Worm (Caenorhabditis elegans) whole organism, L1 larva: ENCODE results near the gene tab-1.
A peak's percentile ranks its signal among the peaks of the same experiment; 100 is the strongest.

ENCODE experiments used
- C04F5.9 ChIP-seq: sonication (generic microtip); optimal IDR thresholded peaks from 2 replicates; lab custom pipeline; 2016; ENCODE audit warnings: missing genetic modification characterization, missing compliant biosample characterization
- C34B4.2 ChIP-seq: sonication (generic microtip); optimal IDR thresholded peaks from 2 replicates; lab custom pipeline; 2017; ENCODE audit warnings: mild to moderate bottlenecking, missing genetic modification characterization, missing compliant biosample characterization
- F16B12.6 ChIP-seq: fragments of 150-350 bp; optimal IDR thresholded peaks from 2 replicates; lab custom pipeline; 2014; ENCODE audit warnings: missing biosample characterization, missing genetic modification characterization
- aha-1 ChIP-seq: fragments of 150-350 bp; optimal IDR thresholded peaks from 2 replicates; lab custom pipeline; 2014; ENCODE audit warnings: missing biosample characterization, missing genetic modification characterization
- alr-1 ChIP-seq: fragments of 200-800 bp; sonication (Bioruptor generic); optimal IDR thresholded peaks from 2 replicates; lab custom pipeline; 2018; ENCODE audit warnings: borderline replicate concordance, mild to moderate bottlenecking, missing genetic modification characterization, missing compliant biosample characterization
- aly-2 ChIP-seq: fragments of 150-350 bp; optimal IDR thresholded peaks from 2 replicates; lab custom pipeline; 2014; ENCODE audit warnings: missing biosample characterization, missing genetic modification characterization
- ceh-63 ChIP-seq: fragments of 200-800 bp; sonication (Bioruptor generic); optimal IDR thresholded peaks from 2 replicates; lab custom pipeline; 2018; ENCODE audit warnings: mild to moderate bottlenecking, missing genetic modification characterization, missing compliant biosample characterization
- ceh-88 ChIP-seq: fragments of 200-800 bp; sonication (Bioruptor generic); IDR thresholded peaks from 2 replicates; pipeline ENCODE4 v1.3.6; 2022; ENCODE audit warnings: missing genetic modification characterization, missing compliant biosample characterization
- ces-1 ChIP-seq: fragments of 150-350 bp; optimal IDR thresholded peaks from 2 replicates; lab custom pipeline; 2014; ENCODE audit warnings: missing biosample characterization, missing genetic modification reagents, missing genetic modification characterization
- dpl-1 ChIP-seq, 3 experiments: fragments of 150-350 bp in 2 of 3; sonication (generic microtip) in 1 of 3; optimal IDR thresholded peaks; 2 replicates each; lab custom pipeline; 2014 to 2017; ENCODE audit warnings: missing biosample characterization in 3 of 3, missing genetic modification characterization in 3 of 3, missing genetic modification reagents in 3 of 3
- efl-1 ChIP-seq, 4 experiments: fragments of 150-350 bp; optimal IDR thresholded peaks in 3 of 4; peaks in 1 of 4; 1 replicate in 1 of 4; 2 replicates in 3 of 4; lab custom pipeline; 2014; ENCODE audit warnings: missing biosample characterization in 2 of 4, missing genetic modification characterization in 2 of 4, missing genetic modification reagents in 2 of 4
- egl-13 ChIP-seq: sonication (generic microtip); optimal IDR thresholded peaks from 2 replicates; lab custom pipeline; 2016; ENCODE audit warnings: missing genotype, missing genetic modification reagents, missing genetic modification characterization, missing compliant biosample characterization
- elt-2 ChIP-seq: sonication (generic microtip); optimal IDR thresholded peaks from 2 replicates; lab custom pipeline; 2016; ENCODE audit warnings: missing genetic modification characterization, mild to moderate bottlenecking, inconsistent platforms, missing compliant biosample characterization, missing genetic modification reagents
- elt-3 ChIP-seq, 6 experiments: fragments of 150-350 bp in 1 of 6; sonication (generic microtip); optimal IDR thresholded peaks; 2 replicates each; lab custom pipeline; 2017 to 2018; ENCODE audit warnings: missing biosample characterization in 6 of 6, missing genetic modification characterization in 6 of 6, inconsistent platforms in 1 of 6
- fkh-4 ChIP-seq: sonication (generic microtip); optimal IDR thresholded peaks from 2 replicates; lab custom pipeline; 2016; ENCODE audit warnings: missing compliant biosample characterization, missing genetic modification characterization, borderline replicate concordance
- fos-1 ChIP-seq: fragments of 150-350 bp; optimal IDR thresholded peaks from 2 replicates; lab custom pipeline; 2014; ENCODE audit warnings: missing biosample characterization, missing genetic modification characterization
- grh-1 ChIP-seq: fragments of 200-800 bp; sonication (Bioruptor generic); IDR thresholded peaks from 2 replicates; pipeline ENCODE4 v1.3.6; 2022; ENCODE audit warnings: missing genetic modification reagents, missing genetic modification characterization, missing compliant biosample characterization
- hlh-17 ChIP-seq: fragments of 200-800 bp; sonication (Bioruptor generic); optimal IDR thresholded peaks from 2 replicates; lab custom pipeline; 2018; ENCODE audit warnings: missing genetic modification characterization, mild to moderate bottlenecking, missing compliant biosample characterization, moderate library complexity, borderline replicate concordance
- isw-1 ChIP-seq: fragments of 200-800 bp; sonication (Bioruptor generic); IDR thresholded peaks from 2 replicates; pipeline ENCODE4 v1.3.6; 2022; ENCODE audit warnings: missing genetic modification characterization, missing compliant biosample characterization
- lin-13 ChIP-seq: fragments of 150-350 bp; optimal IDR thresholded peaks from 2 replicates; lab custom pipeline; 2014; ENCODE audit warnings: missing biosample characterization, missing genetic modification reagents, missing genetic modification characterization
- lin-15B ChIP-seq: fragments of 150-350 bp; sonication (generic microtip); optimal IDR thresholded peaks from 3 replicates; lab custom pipeline; 2014; ENCODE audit warnings: missing biosample characterization, missing genetic modification characterization
- lin-39 ChIP-seq: fragments of 150-350 bp; optimal IDR thresholded peaks from 2 replicates; lab custom pipeline; 2014; ENCODE audit warnings: missing biosample characterization, missing genetic modification reagents, missing genetic modification characterization
- lsy-2 ChIP-seq, 2 experiments: fragments of 150-350 bp; optimal IDR thresholded peaks; 2 replicates each; lab custom pipeline; 2014; ENCODE audit warnings: missing biosample characterization in 2 of 2, missing genetic modification characterization in 2 of 2
- mef-2 ChIP-seq: fragments of 150-350 bp; optimal IDR thresholded peaks from 2 replicates; lab custom pipeline; 2014; ENCODE audit warnings: missing biosample characterization, missing genetic modification characterization
- mep-1 ChIP-seq: fragments of 150-350 bp; optimal IDR thresholded peaks from 2 replicates; lab custom pipeline; 2014; ENCODE audit warnings: missing biosample characterization, missing genetic modification characterization
- nhr-11 ChIP-seq: fragments of 150-350 bp; optimal IDR thresholded peaks from 2 replicates; lab custom pipeline; 2014; ENCODE audit warnings: missing biosample characterization, missing genetic modification characterization
- nhr-20 ChIP-seq: sonication (generic microtip); optimal IDR thresholded peaks from 2 replicates; lab custom pipeline; 2016; ENCODE audit warnings: mild to moderate bottlenecking, missing genetic modification characterization, missing compliant biosample characterization
- nhr-71 ChIP-seq: sonication (generic microtip); optimal IDR thresholded peaks from 2 replicates; lab custom pipeline; 2016; ENCODE audit warnings: mild to moderate bottlenecking, missing genetic modification characterization, moderate library complexity, missing compliant biosample characterization
- nhr-77 ChIP-seq: fragments of 150-350 bp; optimal IDR thresholded peaks from 2 replicates; lab custom pipeline; 2014; ENCODE audit warnings: missing biosample characterization, missing genetic modification characterization
- nhr-84 ChIP-seq: sonication (generic microtip); optimal IDR thresholded peaks from 2 replicates; lab custom pipeline; 2017; ENCODE audit warnings: missing biosample characterization, missing genetic modification characterization
- nhr-85 ChIP-seq: sonication (generic microtip); peaks from one replicate; lab custom pipeline; 2016; ENCODE audit warnings: missing genetic modification characterization, inconsistent platforms, missing compliant biosample characterization
- nhr-90 ChIP-seq: sonication (generic microtip); optimal IDR thresholded peaks from 2 replicates; lab custom pipeline; 2016; ENCODE audit warnings: mild to moderate bottlenecking, missing genetic modification characterization, missing compliant biosample characterization; ENCODE audit not compliant: poor library complexity
- pag-3 ChIP-seq: sonication (generic microtip); optimal IDR thresholded peaks from 2 replicates; lab custom pipeline; 2017; ENCODE audit warnings: missing genetic modification characterization, mild to moderate bottlenecking, missing compliant biosample characterization, antibody characterized with exemption, borderline replicate concordance; ENCODE audit not compliant: insufficient read depth
- pax-3 ChIP-seq: fragments of 200-800 bp; sonication (Bioruptor generic); optimal IDR thresholded peaks from 2 replicates; lab custom pipeline; 2018; ENCODE audit warnings: mild to moderate bottlenecking, missing genetic modification characterization, moderate library complexity, missing compliant biosample characterization
- pqm-1 ChIP-seq: sonication (generic microtip); optimal IDR thresholded peaks from 3 replicates; lab custom pipeline; 2017; ENCODE audit warnings: missing biosample characterization, missing genetic modification characterization
- skn-1 ChIP-seq: fragments of 150-350 bp; optimal IDR thresholded peaks from 2 replicates; lab custom pipeline; 2014; ENCODE audit warnings: missing biosample characterization, missing genetic modification characterization
- snpc-4 ChIP-seq: fragments of 150-350 bp; optimal IDR thresholded peaks from 2 replicates; lab custom pipeline; 2014; ENCODE audit warnings: missing biosample characterization, missing genetic modification characterization
- sptf-1 ChIP-seq: fragments of 150-350 bp; optimal IDR thresholded peaks from 2 replicates; lab custom pipeline; 2014; ENCODE audit warnings: missing biosample characterization, missing genetic modification characterization
- swsn-7 ChIP-seq: sonication (generic microtip); optimal IDR thresholded peaks from 2 replicates; lab custom pipeline; 2016; ENCODE audit warnings: missing genetic modification characterization, missing compliant biosample characterization
- tbx-2 ChIP-seq: sonication (generic microtip); optimal IDR thresholded peaks from 2 replicates; lab custom pipeline; 2016; ENCODE audit warnings: missing genetic modification characterization, missing compliant biosample characterization
- tlp-1 ChIP-seq: fragments of 150-350 bp; optimal IDR thresholded peaks from 2 replicates; lab custom pipeline; 2014; ENCODE audit warnings: missing biosample characterization, missing genetic modification characterization
- unc-130 ChIP-seq: fragments of 150-350 bp; optimal IDR thresholded peaks from 2 replicates; lab custom pipeline; 2017; ENCODE audit warnings: missing biosample characterization, missing genetic modification characterization, inconsistent platforms
- unc-30 ChIP-seq: sonication (generic microtip); optimal IDR thresholded peaks from 2 replicates; lab custom pipeline; 2017; ENCODE audit warnings: missing biosample characterization, missing genetic modification characterization
- unc-86 ChIP-seq: sonication (generic microtip); optimal IDR thresholded peaks from 2 replicates; lab custom pipeline; 2016; ENCODE audit warnings: missing genetic modification characterization, missing compliant biosample characterization
- vab-15 ChIP-seq: sonication (generic microtip); optimal IDR thresholded peaks from 2 replicates; lab custom pipeline; 2017; ENCODE audit warnings: missing genotype, mild to moderate bottlenecking, missing genetic modification characterization, missing compliant biosample characterization
- zip-4 ChIP-seq: fragments of 200-800 bp; sonication (Bioruptor generic); optimal IDR thresholded peaks from 2 replicates; lab custom pipeline; 2018; ENCODE audit warnings: mild to moderate bottlenecking, missing genetic modification characterization, moderate library complexity, missing compliant biosample characterization

The tab-1 gene

DNA sequence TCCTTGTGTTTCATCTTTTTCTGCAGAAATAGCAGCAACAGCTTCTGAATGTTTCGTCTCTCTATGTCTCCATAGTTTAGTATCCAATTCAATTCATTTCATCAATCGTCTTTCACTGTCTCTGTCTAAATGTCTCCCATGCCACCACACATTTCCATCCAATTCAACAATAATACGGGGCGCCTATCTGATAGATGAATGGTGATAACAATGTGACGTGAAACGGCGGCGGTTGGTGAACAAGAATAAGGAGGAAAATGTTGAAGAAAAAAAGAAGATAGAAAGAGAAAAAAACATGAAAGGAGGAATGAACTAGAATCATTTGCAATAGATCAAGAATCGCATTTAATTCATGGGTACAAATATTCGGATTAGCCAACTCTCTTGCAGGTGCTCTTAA is 19.2 kb downstream of the tab-1 start (continued):
- TF ChIP-seq nhr-77 (tag; lab: Kevin White, UChicago) (no peak), efl-1 (optimal IDR thresholded peaks at IDR 0.05; lab: Kevin White, UChicago) (peak; percentile 15 to 23), efl-1 (GFP tag; optimal IDR thresholded peaks at IDR 0.05 in 1 of 2; lab: Kevin White, UChicago) (no peak), C34B4.2 (tag; lab: Kevin White, UChicago) (no peak), skn-1 (tag; lab: Kevin White, UChicago) (no peak), alr-1 (tag; lab: Kevin White, UChicago) (no peak), ceh-63 (GFP tag; lab: Kevin White, UChicago) (no peak), tlp-1 (tag; lab: Kevin White, UChicago) (no peak), unc-130 (tag; lab: Kevin White, UChicago) (peak; percentile 28), aha-1 (no peak), mep-1 (tag; lab: Kevin White, UChicago) (peak; percentile 69), fkh-4 (tag; lab: Kevin White, UChicago) (no peak), nhr-84 (tag; lab: Kevin White, UChicago) (no peak), lin-15B (no peak), lsy-2 (tag; optimal IDR thresholded peaks at IDR 0.05; lab: Kevin White, UChicago) (peak; percentile 41 to 70), lin-13 (no peak), swsn-7 (tag; lab: Kevin White, UChicago) (peak; percentile 19), C04F5.9 (tag; lab: Kevin White, UChicago) (no peak), F16B12.6 (tag; lab: Kevin White, UChicago) (no peak), grh-1 (GFP tag; lab: Robert Waterston, UW) (no peak), nhr-11 (tag; lab: Kevin White, UChicago) (peak; percentile 14), nhr-85 (tag; lab: Kevin White, UChicago) (peak; percentile 96), fos-1 (tag; lab: Kevin White, UChicago) (peak; percentile 31), unc-86 (tag; lab: Kevin White, UChicago) (no peak), lin-39 (no peak), snpc-4 (tag; lab: Kevin White, UChicago) (peak; percentile 24), nhr-90 (tag; lab: Kevin White, UChicago) (peak; percentile 13), mef-2 (no peak), pax-3 (tag; lab: Kevin White, UChicago) (no peak), vab-15 (tag; lab: Kevin White, UChicago) (no peak), zip-4 (GFP tag; lab: Kevin White, UChicago) (no peak), ces-1 (GFP tag; lab: Kevin White, UChicago) (no peak), tbx-2 (peak; percentile 36), egl-13 (no peak), nhr-71 (tag; lab: Kevin White, UChicago) (peak; percentile 78), unc-30 (no peak), elt-3 (tag; optimal IDR thresholded peaks at IDR 0.05; lab: Kevin White, UChicago) (peak; percentile 14 to 89 (median 58)), elt-2 (peak; percentile 72), sptf-1 (tag; lab: Kevin White, UChicago) (no peak), isw-1 (GFP tag; lab: Robert Waterston, UW) (no peak), nhr-20 (tag; lab: Kevin White, UChicago) (peak; percentile 81), pqm-1 (no peak), ceh-88 (GFP tag; lab: Robert Waterston, UW) (no peak), dpl-1 (GFP tag; optimal IDR thresholded peaks at IDR 0.05; lab: Kevin White, UChicago) (peak in 2 of 3 experiments; percentile 7 to 10), hlh-17 (GFP tag; lab: Kevin White, UChicago) (no peak), pag-3 (tag; lab: Kevin White, UChicago) (peak; percentile 80), aly-2 (tag; lab: Kevin White, UChicago) (no peak)
